Worm (Caenorhabditis elegans) whole organism, L4 larva: Measurements from ENCODE around the gene ZK616.8.

Experiments used
- attf-4 ChIP-seq: sonication (generic microtip); optimal IDR thresholded peaks from 3 replicates; lab custom pipeline; 2017; ENCODE audit warnings: missing biosample characterization, missing genetic modification characterization
- daf-19 ChIP-seq: fragments of 200-800 bp; sonication (Bioruptor generic); conservative IDR thresholded peaks from 2 replicates; pipeline ENCODE4 v1.3.6; 2022; ENCODE audit warnings: missing genetic modification characterization, missing compliant biosample characterization
- mdl-1 ChIP-seq, 2 experiments: fragments of 150-350 bp in 1 of 2; sonication (generic microtip) in 1 of 2; optimal IDR thresholded peaks; 2 replicates each; lab custom pipeline; 2014 to 2017; ENCODE audit warnings: missing biosample characterization in 2 of 2, missing genetic modification characterization in 2 of 2
- nhr-6 ChIP-seq: fragments of 150-350 bp; optimal IDR thresholded peaks from 2 replicates; lab custom pipeline; 2014; ENCODE audit warnings: missing biosample characterization, missing genetic modification characterization
- nhr-77 ChIP-seq: fragments of 150-350 bp; optimal IDR thresholded peaks from 2 replicates; lab custom pipeline; 2014; ENCODE audit warnings: missing biosample characterization, missing genetic modification characterization
- pha-4 ChIP-seq, 2 experiments: fragments of 150-350 bp in 1 of 2; fragments of 200-800 bp in 1 of 2; sonication (Bioruptor generic) in 1 of 2; IDR thresholded peaks in 1 of 2; optimal IDR thresholded peaks in 1 of 2; 2 replicates each; pipeline versions ENCODE4 v1.3.6 to Lab custom; 2014 to 2022; ENCODE audit warnings: missing genetic modification characterization in 2 of 2, missing genetic modification reagents in 2 of 2, missing biosample characterization in 1 of 2, missing compliant biosample characterization in 1 of 2
- rbr-2 ChIP-seq: sonication (generic microtip); optimal IDR thresholded peaks from 2 replicates; lab custom pipeline; 2016; ENCODE audit warnings: missing genotype, missing genetic modification characterization, missing compliant biosample characterization
- ztf-11 ChIP-seq: fragments of 150-350 bp; optimal IDR thresholded peaks from 2 replicates; lab custom pipeline; 2014; ENCODE audit warnings: missing biosample characterization, missing genetic modification characterization

DNA sequence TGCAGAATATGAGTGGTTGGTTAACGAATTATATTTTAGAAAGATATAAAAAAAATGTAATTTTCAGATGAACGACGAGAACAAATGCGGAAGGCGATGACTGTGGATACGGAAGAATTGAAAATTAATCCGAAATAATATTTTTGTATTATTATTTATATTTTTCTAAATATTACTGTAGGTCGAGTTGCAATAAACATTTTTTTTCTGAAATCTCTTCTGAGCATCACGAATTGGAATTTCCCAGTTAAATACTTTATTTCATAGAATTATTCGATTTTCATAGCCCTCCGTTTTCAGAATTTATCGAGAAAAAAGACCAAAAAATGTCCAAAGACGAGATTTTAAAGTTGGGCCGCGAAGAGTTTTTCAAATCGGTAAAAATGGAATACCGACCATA is 14.5 kb downstream of the ZK616.8 start, which contains the start of gene ZK616.2:
- no peak for TF ChIP-seq mdl-1 (tag; optimal IDR thresholded peaks at IDR 0.05; lab: Kevin White, UChicago)
- TF ChIP-seq nhr-6 (tag; lab: Kevin White, UChicago): no peak
- no peak for TF ChIP-seq nhr-77
- TF ChIP-seq attf-4 (tag; lab: Kevin White, UChicago): no peak
- no peak for TF ChIP-seq pha-4 (GFP tag; IDR thresholded peaks at IDR 0.05; lab: Robert Waterston, UW)
- no peak for TF ChIP-seq pha-4 (tag; optimal IDR thresholded peaks at IDR 0.05; lab: Kevin White, UChicago)
- no peak for TF ChIP-seq rbr-2 (tag; lab: Kevin White, UChicago)
- TF ChIP-seq daf-19: no peak
- no peak for TF ChIP-seq ztf-11 (tag; lab: Kevin White, UChicago)
